Fruit fly (Drosophila melanogaster) whole organism, embryonic: Measurements from ENCODE around the gene His3.3A.

Source experiments
- Blimp-1 ChIP-seq: fragments of 200-800 bp; sonication (Bioruptor generic); optimal IDR thresholded peaks from 3 replicates; lab custom pipeline; 2018; ENCODE audit warnings: missing biosample characterization, missing genetic modification characterization, mild to moderate bottlenecking, moderate library complexity, missing genetic modification reagents
- CG10321 ChIP-seq: fragments of 200-800 bp; sonication (Bioruptor generic); IDR thresholded peaks from 2 replicates; pipeline ENCODE4 v1.3.6; 2022; ENCODE audit warnings: missing biosample characterization, missing genetic modification characterization
- CG10543 ChIP-seq: fragments of 200-800 bp; sonication (Bioruptor generic); optimal IDR thresholded peaks from 3 replicates; lab custom pipeline; 2017; ENCODE audit warnings: missing biosample characterization, mild to moderate bottlenecking, missing genetic modification characterization, moderate library complexity
- CG11456 ChIP-seq: fragments of 200-800 bp; sonication (Bioruptor generic); IDR thresholded peaks from 3 replicates; pipeline ENCODE4 v1.3.6; 2022; ENCODE audit warnings: missing biosample characterization, missing genetic modification characterization
- CG11696 ChIP-seq: fragments of 200-800 bp; sonication (Bioruptor generic); IDR thresholded peaks from 2 replicates; pipeline ENCODE4 v1.3.6; 2022; ENCODE audit warnings: missing biosample characterization, missing genetic modification characterization
- CG13287 ChIP-seq: fragments of 200-800 bp; sonication (Bioruptor generic); IDR thresholded peaks from 2 replicates; pipeline ENCODE4 v1.3.6; 2022; ENCODE audit warnings: missing biosample characterization, missing genetic modification characterization; ENCODE audit not compliant: partially characterized antibody
- CG15601 ChIP-seq: fragments of 200-800 bp; sonication (Bioruptor generic); optimal IDR thresholded peaks from 3 replicates; lab custom pipeline; 2019; ENCODE audit warnings: missing biosample characterization, mild to moderate bottlenecking, missing genetic modification characterization, moderate library complexity
- CG2199 ChIP-seq: fragments of 200-800 bp; sonication (Bioruptor generic); IDR thresholded peaks from 3 replicates; pipeline ENCODE4 v1.3.6; 2022; ENCODE audit warnings: missing biosample characterization, missing genetic modification characterization
- CG32772 ChIP-seq: fragments of 200-800 bp; sonication (Bioruptor generic); IDR thresholded peaks from 2 replicates; pipeline ENCODE4 v1.3.6; 2022; ENCODE audit warnings: missing biosample characterization, missing genetic modification characterization
- CG33213 ChIP-seq: fragments of 200-800 bp; sonication (Bioruptor generic); optimal IDR thresholded peaks from 3 replicates; lab custom pipeline; 2016; ENCODE audit warnings: missing biosample characterization, missing genetic modification characterization
- CG3995 ChIP-seq: fragments of 200-800 bp; sonication (Bioruptor generic); optimal IDR thresholded peaks from 3 replicates; lab custom pipeline; 2016; ENCODE audit warnings: missing biosample characterization, missing genetic modification characterization
- CG8765 ChIP-seq: fragments of 200-800 bp; sonication (Bioruptor generic); IDR thresholded peaks from 2 replicates; pipeline ENCODE4 v1.3.6; 2022; ENCODE audit warnings: missing biosample characterization, missing genetic modification characterization
- CoRest ChIP-seq: fragments of 200-800 bp; sonication (Bioruptor generic); optimal IDR thresholded peaks from 3 replicates; lab custom pipeline; 2018; ENCODE audit warnings: missing biosample characterization, mild to moderate bottlenecking, missing genetic modification characterization, moderate library complexity
- Drgx ChIP-seq: fragments of 200-800 bp; sonication (Bioruptor generic); IDR thresholded peaks from 2 replicates; pipeline ENCODE4 v1.3.6; 2022; ENCODE audit warnings: missing biosample characterization, missing genetic modification characterization
- Hmr ChIP-seq: fragments of 200-800 bp; sonication (Bioruptor generic); optimal IDR thresholded peaks from 3 replicates; lab custom pipeline; 2017; ENCODE audit warnings: mild to moderate bottlenecking, missing biosample characterization, missing genetic modification reagents, missing genetic modification characterization
- Opbp ChIP-seq: fragments of 200-800 bp; sonication (Bioruptor generic); IDR thresholded peaks from 3 replicates; pipeline ENCODE4 v1.3.6; 2022; ENCODE audit warnings: missing biosample characterization, missing genetic modification characterization; ENCODE audit not compliant: partially characterized antibody
- Ptx1 ChIP-seq: fragments of 200-800 bp; sonication (Bioruptor generic); IDR thresholded peaks from 2 replicates; pipeline ENCODE4 v1.3.6; 2022; ENCODE audit warnings: missing biosample characterization, missing genetic modification characterization
- Sry-β ChIP-seq: fragments of 200-800 bp; sonication (Bioruptor generic); optimal IDR thresholded peaks from 2 replicates; lab custom pipeline; 2018; ENCODE audit warnings: missing biosample characterization, mild to moderate bottlenecking, missing genetic modification characterization, moderate library complexity
- Taf1 ChIP-seq: fragments of 200-800 bp; sonication (Bioruptor generic); IDR thresholded peaks from 2 replicates; pipeline ENCODE4 v1.3.6; 2022; ENCODE audit warnings: missing biosample characterization, missing genetic modification characterization
- ase ChIP-seq: fragments of 200-800 bp; sonication (Bioruptor generic); IDR thresholded peaks from 3 replicates; pipeline ENCODE4 v1.3.6; 2022; ENCODE audit warnings: missing biosample characterization, missing genetic modification characterization
- btn ChIP-seq: fragments of 200-800 bp; sonication (Bioruptor generic); optimal IDR thresholded peaks from 2 replicates; lab custom pipeline; 2016; ENCODE audit warnings: missing biosample characterization, missing genetic modification characterization
- cg ChIP-seq: fragments of 200-800 bp; sonication (Bioruptor generic); optimal IDR thresholded peaks from 3 replicates; lab custom pipeline; 2019; ENCODE audit warnings: missing biosample characterization, mild to moderate bottlenecking, missing genetic modification characterization, moderate library complexity
- chm ChIP-seq: fragments of 200-800 bp; sonication (Bioruptor generic); IDR thresholded peaks from 2 replicates; pipeline ENCODE4 v1.3.6; 2022; ENCODE audit warnings: missing biosample characterization, missing genetic modification characterization
- dpn ChIP-seq, 2 experiments: fragments of 200-800 bp; sonication (Bioruptor generic); optimal IDR thresholded peaks; 3 replicates each; lab custom pipeline; 2016; ENCODE audit warnings: missing biosample characterization in 2 of 2, missing genetic modification characterization in 2 of 2
- ewg ChIP-seq: fragments of 200-800 bp; sonication (Bioruptor generic); optimal IDR thresholded peaks from 3 replicates; lab custom pipeline; 2017; ENCODE audit warnings: mild to moderate bottlenecking, missing biosample characterization, missing genetic modification reagents, missing genetic modification characterization
- ftz-f1 ChIP-seq: fragments of 200-800 bp; sonication (Bioruptor generic); optimal IDR thresholded peaks from 2 replicates; lab custom pipeline; 2016; ENCODE audit warnings: missing biosample characterization, missing genetic modification characterization
- grn ChIP-seq: fragments of 200-800 bp; sonication (Bioruptor generic); optimal IDR thresholded peaks from 3 replicates; lab custom pipeline; 2017; ENCODE audit warnings: missing biosample characterization, missing genetic modification characterization
- hb ChIP-seq: fragments of 200-800 bp; sonication (Bioruptor generic); IDR thresholded peaks from 3 replicates; pipeline ENCODE4 v1.3.6; 2022; ENCODE audit warnings: missing biosample characterization, missing genetic modification characterization; ENCODE audit not compliant: partially characterized antibody
- kni ChIP-seq: fragments of 200-800 bp; sonication (Bioruptor generic); optimal IDR thresholded peaks from 3 replicates; lab custom pipeline; 2017; ENCODE audit warnings: mild to moderate bottlenecking, missing biosample characterization, missing genetic modification reagents, missing genetic modification characterization
- lab ChIP-seq: fragments of 200-800 bp; sonication (Bioruptor generic); optimal IDR thresholded peaks from 3 replicates; lab custom pipeline; 2017; ENCODE audit warnings: missing biosample characterization, missing genetic modification characterization, mild to moderate bottlenecking, moderate library complexity, missing genetic modification reagents
- lola ChIP-seq, 3 experiments: fragments of >200 bp in 2 of 3; fragments of 200-800 bp in 1 of 3; sonication (Bioruptor generic) in 1 of 3; optimal IDR thresholded peaks; 2 replicates each; lab custom pipeline; 2017 to 2019; ENCODE audit warnings: missing biosample characterization in 3 of 3, missing genetic modification characterization in 3 of 3, mild to moderate bottlenecking in 1 of 3, moderate library complexity in 1 of 3
- odd ChIP-seq: fragments of 200-800 bp; sonication (Bioruptor generic); optimal IDR thresholded peaks from 2 replicates; lab custom pipeline; 2017; ENCODE audit warnings: missing biosample characterization, mild to moderate bottlenecking, missing genetic modification characterization
- org-1 ChIP-seq: fragments of 200-800 bp; sonication (Bioruptor generic); optimal IDR thresholded peaks from 2 replicates; lab custom pipeline; 2017; ENCODE audit warnings: missing biosample characterization, missing genetic modification characterization
- otp ChIP-seq: fragments of 200-800 bp; sonication (Bioruptor generic); IDR thresholded peaks from 3 replicates; pipeline ENCODE4, ENCODE4 v1.3.6; 2022; ENCODE audit warnings: missing biosample characterization, missing genetic modification characterization
- pita ChIP-seq: fragments of 200-800 bp; sonication (Bioruptor generic); optimal IDR thresholded peaks from 2 replicates; lab custom pipeline; 2017; ENCODE audit warnings: missing biosample characterization, mild to moderate bottlenecking, missing genetic modification characterization
- sd ChIP-seq: fragments of 200-800 bp; sonication (Bioruptor generic); optimal IDR thresholded peaks from 3 replicates; lab custom pipeline; 2018; ENCODE audit warnings: missing biosample characterization, mild to moderate bottlenecking, missing genetic modification characterization, moderate library complexity
- wek ChIP-seq: fragments of 200-800 bp; sonication (Bioruptor generic); optimal IDR thresholded peaks from 3 replicates; lab custom pipeline; 2018; ENCODE audit warnings: missing biosample characterization, mild to moderate bottlenecking, missing genetic modification characterization, moderate library complexity
- zfh2 ChIP-seq: fragments of 200-800 bp; sonication (Bioruptor generic); optimal IDR thresholded peaks from 2 replicates; lab custom pipeline; 2016; ENCODE audit warnings: missing biosample characterization, missing genetic modification characterization

The His3.3A gene

dm6 chr2L:5044361-5044891 is 10.4 kb upstream of the His3.3A start, which contains the start of gene CG31650 (continued):
- TF ChIP-seq lola (GFP tag; optimal IDR thresholded peaks at IDR 0.05; lab: Kevin White, UChicago): no peak
- no peak for TF ChIP-seq Sry-β
- 0 out of 2 replicates have a peak, but pooled peaks have one; percentile 7 for TF ChIP-seq Ptx1 (GFP tag; lab: Robert Waterston, UW)
- no peak for TF ChIP-seq odd (GFP tag; lab: Kevin White, UChicago)
- TF ChIP-seq kni (GFP tag; lab: Kevin White, UChicago): peak; percentile 65
- no peak for TF ChIP-seq CG13287 (GFP tag; lab: Robert Waterston, UW)
- no peak for TF ChIP-seq otp
- TF ChIP-seq dpn (GFP tag; optimal IDR thresholded peaks at IDR 0.05; lab: Kevin White, UChicago): no peak
- no peak for TF ChIP-seq CoRest (tag; lab: Kevin White, UChicago)
- TF ChIP-seq CG11456 (GFP tag; lab: Robert Waterston, UW): no peak
- no peak for TF ChIP-seq Opbp (GFP tag; lab: Robert Waterston, UW)
- no peak for TF ChIP-seq zfh2
- peak; percentile 30 for TF ChIP-seq sd
- peak; percentile 35 for TF ChIP-seq cg (GFP tag; lab: Kevin White, UChicago)
- peak; percentile 43 for TF ChIP-seq CG10543
- peak; percentile 18 for TF ChIP-seq wek
- no peak for TF ChIP-seq Taf1
- peak; percentile 16 for TF ChIP-seq lab (GFP tag; lab: Kevin White, UChicago)
- TF ChIP-seq btn (GFP tag; lab: Kevin White, UChicago): peak; percentile 13
- no peak for TF ChIP-seq CG33213 (GFP tag; lab: Kevin White, UChicago)
- TF ChIP-seq pita (GFP tag; lab: Kevin White, UChicago): no peak
- no peak for TF ChIP-seq CG10321 (GFP tag; lab: Robert Waterston, UW)
- TF ChIP-seq CG8765 (GFP tag; lab: Robert Waterston, UW): no peak
- TF ChIP-seq ftz-f1 (GFP tag; lab: Kevin White, UChicago): peak; percentile 11
- no peak for TF ChIP-seq ase (GFP tag; lab: Robert Waterston, UW)
- peak; percentile 27; the same call in 1 of the 2 replicates for TF ChIP-seq CG32772 (GFP tag; lab: Robert Waterston, UW)
- TF ChIP-seq CG15601 (tag; lab: Kevin White, UChicago): no peak
- TF ChIP-seq Blimp-1 (GFP tag; lab: Kevin White, UChicago): peak; percentile 42
- no peak for TF ChIP-seq Hmr
- 0 out of 2 replicates have a peak, but pooled peaks have one; percentile 25 for TF ChIP-seq CG11696 (GFP tag; lab: Robert Waterston, UW)
- peak; percentile 17; the same call in 1 of the 2 replicates for TF ChIP-seq Drgx (GFP tag; lab: Robert Waterston, UW)
- no peak for TF ChIP-seq CG3995 (GFP tag; lab: Kevin White, UChicago)
- no peak for TF ChIP-seq hb (GFP tag; lab: Robert Waterston, UW)
- TF ChIP-seq ewg (GFP tag; lab: Kevin White, UChicago): no peak
- TF ChIP-seq org-1 (GFP tag; lab: Kevin White, UChicago): no peak
- TF ChIP-seq grn (GFP tag; lab: Kevin White, UChicago): peak; percentile 69
- peak; percentile 53 for TF ChIP-seq chm (GFP tag; lab: Robert Waterston, UW)
- TF ChIP-seq CG2199 (GFP tag; lab: Robert Waterston, UW): peak; percentile 21; the same call in 1 of the 3 replicates
